Fruit fly (Drosophila melanogaster) whole organism, embryonic: ENCODE measurements around the gene klar.

ENCODE experiments used
- Abd-B ChIP-seq: fragments of 200-800 bp; sonication (Bioruptor generic); optimal IDR thresholded peaks from 2 replicates; lab custom pipeline; 2018; ENCODE audit warnings: missing biosample characterization, mild to moderate bottlenecking, missing genetic modification characterization, moderate library complexity
- Antp ChIP-seq: fragments of 200-800 bp; sonication (Bioruptor generic); optimal IDR thresholded peaks from 3 replicates; lab custom pipeline; 2016; ENCODE audit warnings: missing biosample characterization, missing genetic modification characterization
- Awh ChIP-seq: fragments of 200-800 bp; sonication (Bioruptor generic); IDR thresholded peaks from 2 replicates; pipeline ENCODE4, ENCODE4 v1.3.6; 2022; ENCODE audit warnings: missing biosample characterization, missing genetic modification characterization
- B-H1 ChIP-seq: fragments of 200-800 bp; sonication (Bioruptor generic); IDR thresholded peaks from 3 replicates; pipeline ENCODE4 v1.3.6; 2022; ENCODE audit warnings: missing biosample characterization, missing genetic modification characterization
- CG1024 ChIP-seq: fragments of 200-800 bp; sonication (Bioruptor generic); IDR thresholded peaks from 2 replicates; pipeline ENCODE4 v1.3.6; 2022; ENCODE audit warnings: missing biosample characterization, missing genetic modification characterization
- CG10431 ChIP-seq: fragments of 200-800 bp; sonication (Bioruptor generic); optimal IDR thresholded peaks from 3 replicates; lab custom pipeline; 2018; ENCODE audit warnings: missing biosample characterization, mild to moderate bottlenecking, missing genetic modification characterization
- CG10565 ChIP-seq: fragments of 200-800 bp; sonication (Bioruptor generic); optimal IDR thresholded peaks from 3 replicates; lab custom pipeline; 2016; ENCODE audit warnings: missing biosample characterization, mild to moderate bottlenecking, missing genetic modification characterization
- CG10979 ChIP-seq: fragments of 200-800 bp; sonication (Bioruptor generic); optimal IDR thresholded peaks from 2 replicates; lab custom pipeline; 2018; ENCODE audit warnings: missing biosample characterization, mild to moderate bottlenecking, missing genetic modification characterization, moderate library complexity
- CG11723 ChIP-seq: fragments of 200-800 bp; sonication (Bioruptor generic); optimal IDR thresholded peaks from 2 replicates; lab custom pipeline; 2017; ENCODE audit warnings: missing biosample characterization, mild to moderate bottlenecking, missing genetic modification characterization
- CG12942 ChIP-seq: fragments of 200-800 bp; sonication (Bioruptor generic); optimal IDR thresholded peaks from 3 replicates; lab custom pipeline; 2016; ENCODE audit warnings: missing biosample characterization, missing genetic modification characterization
- CG14965 ChIP-seq: fragments of 200-800 bp; sonication (Bioruptor generic); optimal IDR thresholded peaks from 2 replicates; lab custom pipeline; 2016; ENCODE audit warnings: missing biosample characterization, missing genetic modification characterization, borderline replicate concordance
- CG15601 ChIP-seq: fragments of 200-800 bp; sonication (Bioruptor generic); optimal IDR thresholded peaks from 3 replicates; lab custom pipeline; 2019; ENCODE audit warnings: missing biosample characterization, mild to moderate bottlenecking, missing genetic modification characterization, moderate library complexity
- CG17359 ChIP-seq: fragments of 200-800 bp; sonication (Bioruptor generic); optimal IDR thresholded peaks from 3 replicates; lab custom pipeline; 2018; ENCODE audit warnings: missing biosample characterization, mild to moderate bottlenecking, missing genetic modification characterization, moderate library complexity
- CG2712 ChIP-seq: fragments of 200-800 bp; optimal IDR thresholded peaks from 3 replicates; lab custom pipeline; 2019; ENCODE audit warnings: missing biosample characterization, mild to moderate bottlenecking, missing genetic modification characterization, moderate library complexity
- CG2889 ChIP-seq: fragments of 200-800 bp; sonication (Bioruptor generic); IDR thresholded peaks from 3 replicates; pipeline ENCODE4 v1.3.6; 2022; ENCODE audit warnings: missing biosample characterization, missing genetic modification characterization
- CG3065 ChIP-seq: fragments of 200-800 bp; sonication (Bioruptor generic); optimal IDR thresholded peaks from 2 replicates; lab custom pipeline; 2016; ENCODE audit warnings: missing biosample characterization, missing genetic modification characterization
- CG34376 ChIP-seq: fragments of 200-800 bp; sonication (Bioruptor generic); optimal IDR thresholded peaks from 2 replicates; lab custom pipeline; 2018; ENCODE audit warnings: missing biosample characterization, mild to moderate bottlenecking, missing genetic modification characterization
- CG7745 ChIP-seq: fragments of 200-800 bp; sonication (Bioruptor generic); optimal IDR thresholded peaks from 2 replicates; lab custom pipeline; 2018; ENCODE audit warnings: missing biosample characterization, mild to moderate bottlenecking, missing genetic modification characterization, moderate library complexity
- CG7963 ChIP-seq: fragments of 200-800 bp; sonication (Bioruptor generic); IDR thresholded peaks from 3 replicates; pipeline ENCODE4 v1.3.6; 2022; ENCODE audit warnings: missing biosample characterization, missing genetic modification characterization; ENCODE audit not compliant: partially characterized antibody
- CG7987 ChIP-seq: fragments of 200-800 bp; sonication (Bioruptor generic); optimal IDR thresholded peaks from 2 replicates; lab custom pipeline; 2018; ENCODE audit warnings: missing biosample characterization, mild to moderate bottlenecking, missing genetic modification characterization, moderate library complexity
- D19A ChIP-seq: fragments of 200-800 bp; optimal IDR thresholded peaks from 3 replicates; lab custom pipeline; 2019; ENCODE audit warnings: missing biosample characterization, mild to moderate bottlenecking, missing genetic modification characterization, moderate library complexity
- Hmr ChIP-seq: fragments of 200-800 bp; sonication (Bioruptor generic); optimal IDR thresholded peaks from 3 replicates; lab custom pipeline; 2017; ENCODE audit warnings: mild to moderate bottlenecking, missing biosample characterization, missing genetic modification reagents, missing genetic modification characterization
- Lhr ChIP-seq: fragments of 200-800 bp; sonication (Bioruptor generic); optimal IDR thresholded peaks from 3 replicates; lab custom pipeline; 2017; ENCODE audit warnings: mild to moderate bottlenecking, missing biosample characterization, missing genetic modification reagents, missing genetic modification characterization
- Med ChIP-seq: fragments of 200-800 bp; sonication (Bioruptor generic); peaks from one replicate; lab custom pipeline; 2016; ENCODE audit warnings: missing biosample characterization, missing genetic modification characterization, mild to moderate bottlenecking, inconsistent platforms, moderate library complexity
- Nf-YC ChIP-seq: fragments of 200-800 bp; optimal IDR thresholded peaks from 3 replicates; lab custom pipeline; 2019; ENCODE audit warnings: missing biosample characterization, mild to moderate bottlenecking, missing genetic modification characterization, moderate library complexity
- NfI ChIP-seq: fragments of 200-800 bp; sonication (Bioruptor generic); optimal IDR thresholded peaks from 3 replicates; lab custom pipeline; 2018; ENCODE audit warnings: missing biosample characterization, mild to moderate bottlenecking, missing genetic modification characterization, moderate library complexity
- Optix ChIP-seq: fragments of 200-800 bp; sonication (Bioruptor generic); IDR thresholded peaks from 3 replicates; pipeline ENCODE4 v1.3.6; 2022; ENCODE audit warnings: missing biosample characterization, missing genetic modification characterization
- Ravus ChIP-seq: fragments of 200-800 bp; sonication (Bioruptor generic); IDR thresholded peaks from 2 replicates; pipeline ENCODE4 v1.3.6; 2022; ENCODE audit warnings: missing biosample characterization, missing genetic modification characterization
- Sox100B ChIP-seq: fragments of 200-800 bp; sonication (Bioruptor generic); optimal IDR thresholded peaks from 3 replicates; lab custom pipeline; 2018; ENCODE audit warnings: missing biosample characterization, mild to moderate bottlenecking, missing genetic modification characterization
- Usf ChIP-seq: fragments of 200-800 bp; sonication (Bioruptor generic); optimal IDR thresholded peaks from 2 replicates; lab custom pipeline; 2017; ENCODE audit warnings: missing genotype, missing biosample characterization, missing genetic modification characterization
- bcd ChIP-seq: fragments of 200-800 bp; sonication (Bioruptor generic); optimal IDR thresholded peaks from 2 replicates; lab custom pipeline; 2017; ENCODE audit warnings: missing biosample characterization, mild to moderate bottlenecking, missing genetic modification characterization
- cas ChIP-seq: fragments of 200-800 bp; sonication (Bioruptor generic); IDR thresholded peaks from 2 replicates; pipeline ENCODE4 v1.3.6; 2022; ENCODE audit warnings: missing biosample characterization, missing genetic modification characterization
- chm ChIP-seq: fragments of 200-800 bp; sonication (Bioruptor generic); IDR thresholded peaks from 2 replicates; pipeline ENCODE4 v1.3.6; 2022; ENCODE audit warnings: missing biosample characterization, missing genetic modification characterization
- chn ChIP-seq: fragments of 200-800 bp; sonication (Bioruptor generic); optimal IDR thresholded peaks from 2 replicates; lab custom pipeline; 2016; ENCODE audit warnings: missing biosample characterization, missing genetic modification characterization
- en ChIP-seq: fragments of 200-800 bp; sonication (Bioruptor generic); optimal IDR thresholded peaks from 2 replicates; lab custom pipeline; 2016; ENCODE audit warnings: missing biosample characterization, missing genetic modification characterization
- esg ChIP-seq: fragments of 200-800 bp; sonication (Bioruptor generic); conservative IDR thresholded peaks from 2 replicates; pipeline ENCODE4 v1.3.6; 2022; ENCODE audit warnings: missing biosample characterization, missing genetic modification characterization
- gfzf ChIP-seq: fragments of 200-800 bp; sonication (Bioruptor generic); optimal IDR thresholded peaks from 2 replicates; lab custom pipeline; 2016; ENCODE audit warnings: missing biosample characterization, mild to moderate bottlenecking, missing genetic modification characterization, moderate library complexity
- hb ChIP-seq: fragments of 200-800 bp; sonication (Bioruptor generic); IDR thresholded peaks from 3 replicates; pipeline ENCODE4 v1.3.6; 2022; ENCODE audit warnings: missing biosample characterization, missing genetic modification characterization; ENCODE audit not compliant: partially characterized antibody
- her ChIP-seq: fragments of 200-800 bp; sonication (Bioruptor generic); optimal IDR thresholded peaks from 2 replicates; lab custom pipeline; 2016; ENCODE audit warnings: missing biosample characterization, missing genetic modification characterization
- inv ChIP-seq: fragments of 200-800 bp; sonication (Bioruptor generic); IDR thresholded peaks from 2 replicates; pipeline ENCODE4 v1.3.6; 2022; ENCODE audit warnings: missing biosample characterization, missing genetic modification characterization; ENCODE audit not compliant: partially characterized antibody
- ken ChIP-seq: fragments of 200-800 bp; sonication (Bioruptor generic); IDR thresholded peaks from 3 replicates; pipeline ENCODE4 v1.3.6; 2022; ENCODE audit warnings: missing biosample characterization, missing genetic modification characterization
- lab ChIP-seq: fragments of 200-800 bp; sonication (Bioruptor generic); optimal IDR thresholded peaks from 3 replicates; lab custom pipeline; 2017; ENCODE audit warnings: missing biosample characterization, missing genetic modification characterization, mild to moderate bottlenecking, moderate library complexity, missing genetic modification reagents
- mirr ChIP-seq: fragments of 200-800 bp; sonication (Bioruptor generic); optimal IDR thresholded peaks from 3 replicates; lab custom pipeline; 2018; ENCODE audit warnings: missing biosample characterization, mild to moderate bottlenecking, missing genetic modification characterization
- nerfin-2 ChIP-seq: fragments of 200-800 bp; sonication (Bioruptor generic); IDR thresholded peaks from 2 replicates; pipeline ENCODE4 v1.3.6; 2022; ENCODE audit warnings: missing biosample characterization, missing genetic modification characterization; ENCODE audit not compliant: partially characterized antibody
- org-1 ChIP-seq: fragments of 200-800 bp; sonication (Bioruptor generic); optimal IDR thresholded peaks from 2 replicates; lab custom pipeline; 2017; ENCODE audit warnings: missing biosample characterization, missing genetic modification characterization
- sens-2 ChIP-seq: fragments of 200-800 bp; sonication (Bioruptor generic); IDR thresholded peaks from 2 replicates; pipeline ENCODE4 v1.3.6; 2022; ENCODE audit warnings: missing biosample characterization, missing genetic modification characterization
- sisA ChIP-seq: fragments of 200-800 bp; sonication (Bioruptor generic); IDR thresholded peaks from 2 replicates; pipeline ENCODE4 v1.3.6; 2022; ENCODE audit warnings: missing biosample characterization, missing genetic modification characterization
- unc-4 ChIP-seq: fragments of 200-800 bp; sonication (Bioruptor generic); IDR thresholded peaks from 2 replicates; pipeline ENCODE4 v1.3.6; 2022; ENCODE audit warnings: missing biosample characterization, missing genetic modification characterization; ENCODE audit not compliant: partially characterized antibody
- wor ChIP-seq: fragments of 200-800 bp; sonication (Bioruptor generic); IDR thresholded peaks from 2 replicates; pipeline ENCODE4 v1.3.6; 2022; ENCODE audit warnings: missing biosample characterization, missing genetic modification characterization

The klar gene

DNA sequence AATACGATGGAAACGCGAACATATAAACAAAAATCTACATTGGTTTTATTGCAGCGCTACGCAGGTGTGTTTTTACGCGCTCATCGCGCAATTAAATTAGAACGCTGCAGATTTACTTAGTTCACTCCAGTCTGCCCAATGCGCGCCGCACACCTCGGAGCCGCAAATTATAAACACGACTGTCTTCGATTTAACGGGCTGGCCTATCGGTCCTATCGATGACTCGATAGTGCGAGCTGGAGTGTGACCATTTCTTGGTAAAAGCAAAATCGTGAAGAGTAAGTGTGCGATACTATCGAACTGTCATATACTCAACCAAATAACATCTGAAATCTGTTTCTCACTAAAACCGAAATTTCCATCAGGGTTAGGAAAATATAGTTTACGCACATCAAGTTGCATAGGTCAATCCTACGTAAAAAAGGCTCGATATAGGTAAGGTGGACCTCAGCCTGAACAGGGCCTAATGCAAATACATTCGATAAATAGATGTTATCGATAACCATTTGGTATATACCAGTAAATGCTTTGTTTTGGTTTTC is at the start of gene klar, which contains the start of gene BORCS6 (continued):
- peak; percentile 78 for TF ChIP-seq Hmr (GFP tag; lab: Kevin White, UChicago)
- no peak for TF ChIP-seq org-1 (GFP tag; lab: Kevin White, UChicago)
- 0 out of 3 replicates have a peak, but pooled peaks have one; percentile 56 for TF ChIP-seq CG2889
- TF ChIP-seq sens-2, result no peak
- peak; percentile 49 for TF ChIP-seq CG7987
- peak; percentile 92 for TF ChIP-seq nerfin-2
- no peak; the same call in 1 of the 2 replicates for TF ChIP-seq esg
- peak; percentile 29; the same call in 1 of the 3 replicates for TF ChIP-seq ken
- TF ChIP-seq CG10565 (GFP tag; lab: Kevin White, UChicago), result no peak
- peak; percentile 54 for TF ChIP-seq lab (GFP tag; lab: Kevin White, UChicago)
- no peak for TF ChIP-seq D19A
- no peak for TF ChIP-seq B-H1 (GFP tag; lab: Robert Waterston, UW)
- TF ChIP-seq bcd (GFP tag; lab: Kevin White, UChicago), result no peak
- peak; percentile 60 for TF ChIP-seq Abd-B (GFP tag; lab: Kevin White, UChicago)
- peak; percentile 43 for TF ChIP-seq CG12942 (GFP tag; lab: Kevin White, UChicago)
- no peak for TF ChIP-seq Awh
- TF ChIP-seq NfI (GFP tag; lab: Kevin White, UChicago), result peak; percentile 37
- TF ChIP-seq chn (GFP tag; lab: Kevin White, UChicago), result peak; percentile 66
- TF ChIP-seq CG3065 (GFP tag; lab: Kevin White, UChicago), result peak; percentile 16
- peak; percentile 10 for TF ChIP-seq CG17359 (tag; lab: Kevin White, UChicago)
- TF ChIP-seq cas, result no peak
- TF ChIP-seq CG1024 (GFP tag; lab: Robert Waterston, UW), result peak; percentile 41
- TF ChIP-seq CG34376, result peak; percentile 71
- no peak for TF ChIP-seq en (GFP tag; lab: Kevin White, UChicago)
- TF ChIP-seq CG10431 (GFP tag; lab: Kevin White, UChicago), result peak; percentile 38
- peak; percentile 48 for TF ChIP-seq mirr (GFP tag; lab: Kevin White, UChicago)
- TF ChIP-seq sisA (GFP tag; lab: Robert Waterston, UW), result no peak
- TF ChIP-seq CG15601 (tag; lab: Kevin White, UChicago), result peak; percentile 77
- TF ChIP-seq Usf (GFP tag; lab: Kevin White, UChicago), result no peak
- TF ChIP-seq CG11723 (GFP tag; lab: Kevin White, UChicago), result no peak
- TF ChIP-seq unc-4 (GFP tag; lab: Robert Waterston, UW), result peak; percentile 98
- TF ChIP-seq Optix (GFP tag; lab: Robert Waterston, UW), result peak; percentile 18; the same call in 1 of the 3 replicates
- no peak for TF ChIP-seq CG7745 (tag; lab: Kevin White, UChicago)
- peak; percentile 94 for TF ChIP-seq Lhr
- no peak for TF ChIP-seq wor (GFP tag; lab: Robert Waterston, UW)
- TF ChIP-seq Nf-YC (tag; lab: Kevin White, UChicago), result peak; percentile 68
- TF ChIP-seq CG10979 (tag; lab: Kevin White, UChicago), result peak; percentile 21
- no peak for TF ChIP-seq CG14965 (GFP tag; lab: Kevin White, UChicago)
- TF ChIP-seq Antp (GFP tag; lab: Kevin White, UChicago), result peak; percentile 60
- TF ChIP-seq gfzf (GFP tag; lab: Kevin White, UChicago), result peak; percentile 97
- peak; percentile 85 for TF ChIP-seq chm (GFP tag; lab: Robert Waterston, UW)
- peak; percentile 52 for TF ChIP-seq her
- peak; percentile 95 for TF ChIP-seq inv (GFP tag; lab: Robert Waterston, UW)
- peak; percentile 92 for TF ChIP-seq Med (GFP tag; lab: Kevin White, UChicago)
- TF ChIP-seq hb (GFP tag; lab: Robert Waterston, UW), result peak; percentile 94
- TF ChIP-seq CG7963 (GFP tag; lab: Robert Waterston, UW), result peak; percentile 92
- no peak for TF ChIP-seq Sox100B (GFP tag; lab: Kevin White, UChicago)
- TF ChIP-seq Ravus (GFP tag; lab: Robert Waterston, UW), result no peak
- peak; percentile 75 for TF ChIP-seq CG2712 (tag; lab: Kevin White, UChicago)
